Fruit fly (Drosophila melanogaster): ENCODE data around the gene tos.

The tos gene

dm6 chr2L:18708239-18708891 lies 26.5 kb upstream of the tos start, which contains the start of the genes Faf2 and Grip71 (continued):
- TF ChIP-seq lov (optimal IDR thresholded peaks at IDR 0.05) (no peak), lov (GFP tag; IDR thresholded peaks at IDR 0.05) (peak; percentile 78), CG16813 (GFP tag; IDR thresholded peaks at IDR 0.05; ENCODE audit: partially characterized antibody) (peak; percentile 51; the same call in 2 of the 3 replicates), MTF-1 (GFP tag; optimal IDR thresholded peaks at IDR 0.05; ENCODE audit: borderline replicate concordance) (peak; percentile 53), CG11695 (GFP tag; IDR thresholded peaks at IDR 0.05) (peak; percentile 84), caup (GFP tag; optimal IDR thresholded peaks at IDR 0.05; ENCODE audit: severe bottlenecking) (peak; percentile 84), CG10431 (GFP tag; optimal IDR thresholded peaks at IDR 0.05) (peak; percentile 27), amos (GFP tag; IDR thresholded peaks at IDR 0.05; ENCODE audit: partially characterized antibody) (peak; percentile 47; the same call in 1 of the 2 replicates), Max (GFP tag; optimal IDR thresholded peaks at IDR 0.05) (peak; percentile 79), pho (GFP tag; optimal IDR thresholded peaks at IDR 0.05) (peak; percentile 91), Hr3 (GFP tag; optimal IDR thresholded peaks at IDR 0.05) (peak; percentile 93), tna (GFP tag; IDR thresholded peaks at IDR 0.05; ENCODE audit: partially characterized antibody) (no peak), CG12071 (GFP tag; optimal IDR thresholded peaks at IDR 0.05) (peak; percentile 41), CG9932 (GFP tag; IDR thresholded peaks at IDR 0.05) (peak; percentile 96), Atf6 (GFP tag; IDR thresholded peaks at IDR 0.05) (peak; percentile 88), CG7786 (GFP tag; optimal IDR thresholded peaks at IDR 0.05) (peak; percentile 78), CG13123 (GFP tag; optimal IDR thresholded peaks at IDR 0.05) (peak; percentile 87), Pdp1 (GFP tag; optimal IDR thresholded peaks at IDR 0.05) (peak; percentile 90 to 93), Rfx (GFP tag; IDR thresholded peaks at IDR 0.05) (peak; percentile 97), ken (GFP tag; IDR thresholded peaks at IDR 0.05) (peak; percentile 96), D19B (GFP tag; optimal IDR thresholded peaks at IDR 0.05) (peak; percentile 77), dysf (GFP tag; IDR thresholded peaks at IDR 0.05) (peak; percentile 95), mirr (GFP tag; optimal IDR thresholded peaks at IDR 0.05) (peak; percentile 63), CG10321 (GFP tag; IDR thresholded peaks at IDR 0.05) (peak; percentile 56; the same call in 1 of the 2 replicates), cg (GFP tag; optimal IDR thresholded peaks at IDR 0.05) (peak; percentile 89), Sox100B (GFP tag; optimal IDR thresholded peaks at IDR 0.05) (no peak), Blimp-1 (GFP tag; optimal IDR thresholded peaks at IDR 0.05) (peak; percentile 86), CG10979 (tag; optimal IDR thresholded peaks at IDR 0.05) (peak; percentile 80), CG11456 (GFP tag; IDR thresholded peaks at IDR 0.05) (peak; percentile 96), croc (GFP tag; conservative IDR thresholded peaks at IDR 0.05) (peak; percentile 91), CG7372 (GFP tag; IDR thresholded peaks at IDR 0.05) (peak; percentile 95), CG6175 (GFP tag; IDR thresholded peaks at IDR 0.05) (peak; percentile 84), sna (GFP tag; IDR thresholded peaks at IDR 0.05; ENCODE audit: partially characterized antibody) (no peak), ewg (GFP tag; optimal IDR thresholded peaks at IDR 0.05) (peak; percentile 85), az2 (GFP tag; optimal IDR thresholded peaks at IDR 0.05) (peak; percentile 91), zen2 (GFP tag; IDR thresholded peaks at IDR 0.05; ENCODE audit: partially characterized antibody) (no peak), CG3726 (GFP tag; IDR thresholded peaks at IDR 0.05) (peak; percentile 93), Aef1 (GFP tag; IDR thresholded peaks at IDR 0.05) (peak; percentile 96), Fer3 (tag; optimal IDR thresholded peaks at IDR 0.05) (peak; percentile 92), fd3F (GFP tag; optimal IDR thresholded peaks at IDR 0.05) (peak; percentile 92), Neu2 (GFP tag; optimal IDR thresholded peaks at IDR 0.05; ENCODE audit: borderline replicate concordance) (no peak), PHDP (tag; optimal IDR thresholded peaks at IDR 0.05) (peak; percentile 89), CG14860 (GFP tag; IDR thresholded peaks at IDR 0.05; ENCODE audit: partially characterized antibody) (no peak), CG7839 (tag; optimal IDR thresholded peaks at IDR 0.05) (peak; percentile 92), Jarid2 (GFP tag; optimal IDR thresholded peaks at IDR 0.05) (peak; percentile 52), D (optimal IDR thresholded peaks at IDR 0.05) (no peak), D (GFP tag; optimal IDR thresholded peaks at IDR 0.05) (peak; percentile 80), CG11247 (GFP tag; IDR thresholded peaks at IDR 0.05) (peak; percentile 94), CG2199 (GFP tag; IDR thresholded peaks at IDR 0.05) (peak; percentile 64; the same call in 2 of the 3 replicates)

Data from whole organism, embryonic.